Fruit fly (Drosophila melanogaster) whole organism, prepupa: ENCODE results near the gene CG31676.

Experiments used
- Blimp-1 ChIP-seq: fragments of 200-800 bp; sonication (Bioruptor generic); optimal IDR thresholded peaks from 3 replicates; lab custom pipeline; 2017; ENCODE audit warnings: missing biosample characterization, missing genetic modification characterization, mild to moderate bottlenecking, moderate library complexity, missing genetic modification reagents
- CG10669 ChIP-seq: fragments of 200-800 bp; sonication (Bioruptor generic); optimal IDR thresholded peaks from 3 replicates; lab custom pipeline; 2018; ENCODE audit warnings: missing biosample characterization, mild to moderate bottlenecking, missing genetic modification characterization, moderate library complexity
- CG11762 ChIP-seq: fragments of 200-800 bp; sonication (Bioruptor generic); optimal IDR thresholded peaks from 3 replicates; lab custom pipeline; 2016; ENCODE audit warnings: missing biosample characterization, missing genetic modification characterization; ENCODE audit not compliant: insufficient read depth
- CG11902 ChIP-seq: fragments of 200-800 bp; sonication (Bioruptor generic); optimal IDR thresholded peaks from 3 replicates; lab custom pipeline; 2016; ENCODE audit warnings: missing biosample characterization, missing genetic modification characterization
- CG15336 ChIP-seq: fragments of 200-800 bp; sonication (Bioruptor generic); IDR thresholded peaks from 2 replicates; pipeline ENCODE4 v1.3.6; 2022; ENCODE audit warnings: missing biosample characterization, missing genetic modification characterization
- CG1621 ChIP-seq: fragments of 200-800 bp; sonication (Bioruptor generic); optimal IDR thresholded peaks from 3 replicates; lab custom pipeline; 2018; ENCODE audit warnings: missing biosample characterization, mild to moderate bottlenecking, missing genetic modification characterization
- CG31627 ChIP-seq: fragments of 200-800 bp; sonication (Bioruptor generic); optimal IDR thresholded peaks from 3 replicates; lab custom pipeline; 2016; ENCODE audit warnings: missing biosample characterization, missing genetic modification characterization
- CG32006 ChIP-seq: fragments of 200-800 bp; sonication (Bioruptor generic); optimal IDR thresholded peaks from 3 replicates; lab custom pipeline; 2017; ENCODE audit warnings: missing biosample characterization, mild to moderate bottlenecking, missing genetic modification characterization
- CG34406 ChIP-seq: fragments of 200-800 bp; sonication (Bioruptor generic); optimal IDR thresholded peaks from 3 replicates; lab custom pipeline; 2016; ENCODE audit warnings: missing biosample characterization, missing genetic modification characterization
- CG3919 ChIP-seq: fragments of 200-800 bp; sonication (Bioruptor generic); optimal IDR thresholded peaks from 3 replicates; lab custom pipeline; 2016; ENCODE audit warnings: missing biosample characterization, missing genetic modification characterization
- CG4318 ChIP-seq: fragments of 200-800 bp; sonication (Bioruptor generic); optimal IDR thresholded peaks from 3 replicates; lab custom pipeline; 2017; ENCODE audit warnings: missing biosample characterization, mild to moderate bottlenecking, missing genetic modification characterization
- CG6276 ChIP-seq: fragments of 200-800 bp; sonication (Bioruptor generic); optimal IDR thresholded peaks from 2 replicates; lab custom pipeline; 2017; ENCODE audit warnings: missing biosample characterization, mild to moderate bottlenecking, missing genetic modification characterization
- CG6792 ChIP-seq: fragments of 200-800 bp; sonication (Bioruptor generic); optimal IDR thresholded peaks from 3 replicates; lab custom pipeline; 2016; ENCODE audit warnings: missing biosample characterization, missing genetic modification characterization
- CG6808 ChIP-seq: fragments of 200-800 bp; sonication (Bioruptor generic); optimal IDR thresholded peaks from 3 replicates; lab custom pipeline; 2017; ENCODE audit warnings: missing biosample characterization, missing genetic modification characterization, mild to moderate bottlenecking, moderate library complexity, missing genetic modification reagents
- CG6854 ChIP-seq: fragments of 200-800 bp; sonication (Bioruptor generic); optimal IDR thresholded peaks from 2 replicates; lab custom pipeline; 2017; ENCODE audit warnings: missing biosample characterization, mild to moderate bottlenecking, missing genetic modification characterization
- CG7368 ChIP-seq: fragments of 200-800 bp; sonication (Bioruptor generic); optimal IDR thresholded peaks from 3 replicates; lab custom pipeline; 2016; ENCODE audit warnings: missing biosample characterization, missing genetic modification characterization
- CG8632 ChIP-seq: fragments of 200-800 bp; sonication (Bioruptor generic); optimal IDR thresholded peaks from 3 replicates; lab custom pipeline; 2016; ENCODE audit warnings: missing biosample characterization, missing genetic modification characterization
- Eip75B ChIP-seq: fragments of 200-800 bp; sonication (Bioruptor generic); optimal IDR thresholded peaks from 3 replicates; lab custom pipeline; 2016; ENCODE audit warnings: missing biosample characterization, missing genetic modification characterization
- Eip78C ChIP-seq: fragments of 200-800 bp; sonication (Bioruptor generic); peaks from one replicate; lab custom pipeline; 2016; ENCODE audit warnings: missing biosample characterization, missing genetic modification characterization
- Eip93F ChIP-seq: fragments of 200-800 bp; sonication (Bioruptor generic); optimal IDR thresholded peaks from 2 replicates; lab custom pipeline; 2016; ENCODE audit warnings: missing biosample characterization, mild to moderate bottlenecking, missing genetic modification characterization
- Ets21C ChIP-seq: fragments of 200-800 bp; sonication (Bioruptor generic); optimal IDR thresholded peaks from 3 replicates; lab custom pipeline; 2016; ENCODE audit warnings: missing biosample characterization, missing genetic modification characterization
- Ets96B ChIP-seq: fragments of 200-800 bp; optimal IDR thresholded peaks from 2 replicates; lab custom pipeline; 2019; ENCODE audit warnings: missing biosample characterization, mild to moderate bottlenecking, missing genetic modification characterization, moderate library complexity
- Hr39 ChIP-seq: fragments of 200-800 bp; sonication (Bioruptor generic); optimal IDR thresholded peaks from 2 replicates; lab custom pipeline; 2016; ENCODE audit warnings: missing biosample characterization, missing genetic modification characterization
- Hr4 ChIP-seq: fragments of 200-800 bp; sonication (Bioruptor generic); optimal IDR thresholded peaks from 3 replicates; lab custom pipeline; 2016; ENCODE audit warnings: missing biosample characterization, missing genetic modification characterization
- Lpt ChIP-seq: fragments of 200-800 bp; sonication (Bioruptor generic); optimal IDR thresholded peaks from 3 replicates; lab custom pipeline; 2016; ENCODE audit warnings: missing biosample characterization, missing genetic modification characterization
- Met ChIP-seq: fragments of 200-800 bp; sonication (Bioruptor generic); optimal IDR thresholded peaks from 3 replicates; lab custom pipeline; 2016; ENCODE audit warnings: missing biosample characterization, missing genetic modification characterization
- OdsH ChIP-seq: fragments of 200-800 bp; sonication (Bioruptor generic); optimal IDR thresholded peaks from 3 replicates; lab custom pipeline; 2016; ENCODE audit warnings: missing biosample characterization, missing genetic modification characterization
- Smox ChIP-seq: fragments of 200-800 bp; sonication (Bioruptor generic); optimal IDR thresholded peaks from 3 replicates; lab custom pipeline; 2016; ENCODE audit warnings: missing biosample characterization, missing genetic modification characterization
- Sox102F ChIP-seq: fragments of 200-800 bp; sonication (Bioruptor generic); optimal IDR thresholded peaks from 2 replicates; lab custom pipeline; 2016; ENCODE audit warnings: missing biosample characterization, mild to moderate bottlenecking, missing genetic modification characterization
- Sox15 ChIP-seq: fragments of 200-800 bp; sonication (Bioruptor generic); optimal IDR thresholded peaks from 3 replicates; lab custom pipeline; 2016; ENCODE audit warnings: missing biosample characterization, missing genetic modification characterization
- achi ChIP-seq: fragments of 200-800 bp; sonication (Bioruptor generic); optimal IDR thresholded peaks from 3 replicates; lab custom pipeline; 2016; ENCODE audit warnings: missing biosample characterization, missing genetic modification characterization
- cyc ChIP-seq: fragments of 200-800 bp; sonication (Bioruptor generic); optimal IDR thresholded peaks from 3 replicates; lab custom pipeline; 2016; ENCODE audit warnings: missing biosample characterization, missing genetic modification characterization
- dac ChIP-seq: fragments of 200-800 bp; sonication (Bioruptor generic); optimal IDR thresholded peaks from 2 replicates; lab custom pipeline; 2017; ENCODE audit warnings: missing biosample characterization, mild to moderate bottlenecking, missing genetic modification characterization
- eg ChIP-seq: fragments of 200-800 bp; sonication (Bioruptor generic); IDR thresholded peaks from 3 replicates; pipeline ENCODE4 v1.3.6; 2022; ENCODE audit warnings: missing biosample characterization, missing genetic modification characterization
- esn ChIP-seq: fragments of 200-800 bp; sonication (Bioruptor generic); optimal IDR thresholded peaks from 2 replicates; lab custom pipeline; 2016; ENCODE audit warnings: missing biosample characterization, mild to moderate bottlenecking, missing genetic modification characterization, moderate library complexity
- fd85E ChIP-seq: fragments of 200-800 bp; sonication (Bioruptor generic); optimal IDR thresholded peaks from 3 replicates; lab custom pipeline; 2016; ENCODE audit warnings: missing biosample characterization, missing genetic modification characterization
- fkh ChIP-seq: fragments of 200-800 bp; sonication (Bioruptor generic); optimal IDR thresholded peaks from 3 replicates; lab custom pipeline; 2017; ENCODE audit warnings: missing biosample characterization, mild to moderate bottlenecking, missing genetic modification characterization, moderate library complexity
- lz ChIP-seq: fragments of 200-800 bp; sonication (Bioruptor generic); optimal IDR thresholded peaks from 3 replicates; lab custom pipeline; 2016; ENCODE audit warnings: missing biosample characterization, missing genetic modification characterization
- pdm3 ChIP-seq: fragments of 200-800 bp; sonication (Bioruptor generic); optimal IDR thresholded peaks from 3 replicates; lab custom pipeline; 2016; ENCODE audit warnings: missing biosample characterization, missing genetic modification characterization
- spab ChIP-seq: fragments of 200-800 bp; sonication (Bioruptor generic); optimal IDR thresholded peaks from 2 replicates; lab custom pipeline; 2017; ENCODE audit warnings: missing biosample characterization, mild to moderate bottlenecking, missing genetic modification characterization, missing genetic modification reagents
- ss ChIP-seq, 2 experiments: fragments of 200-800 bp; sonication (Bioruptor generic); optimal IDR thresholded peaks; 2 replicates in 1 of 2; 3 replicates in 1 of 2; lab custom pipeline; 2017 to 2018; ENCODE audit warnings: mild to moderate bottlenecking in 2 of 2, missing biosample characterization in 2 of 2, missing genetic modification characterization in 2 of 2, moderate library complexity in 1 of 2
- svp ChIP-seq: fragments of 200-800 bp; sonication (Bioruptor generic); peaks from one replicate; lab custom pipeline; 2016; ENCODE audit warnings: missing biosample characterization, missing genetic modification characterization
- topi ChIP-seq: fragments of 200-800 bp; sonication (Bioruptor generic); optimal IDR thresholded peaks from 3 replicates; lab custom pipeline; 2016; ENCODE audit warnings: missing biosample characterization, missing genetic modification characterization

CG31676 gene

dm6 chr2L:20878052-20878451, 37.5 kb downstream of the CG31676 start:
- TF ChIP-seq CG6854 = peak; percentile 6
- no peak for TF ChIP-seq Sox15 (GFP tag; lab: Kevin White, UChicago)
- peak; percentile 3 for TF ChIP-seq CG6808 (GFP tag; lab: Kevin White, UChicago)
- peak; percentile 5 for TF ChIP-seq CG6276 (GFP tag; lab: Kevin White, UChicago)
- TF ChIP-seq eg (GFP tag; lab: Robert Waterston, UW) = no peak
- TF ChIP-seq ss (GFP tag; optimal IDR thresholded peaks at IDR 0.05; lab: Kevin White, UChicago) = peak; percentile 9 to 41
- TF ChIP-seq CG8632 (GFP tag; lab: Kevin White, UChicago) = no peak
- TF ChIP-seq, all 60 proteins: peak for 4

- TF ChIP-seq Eip78C (GFP tag; lab: Kevin White, UChicago) = peak; percentile 43
- TF ChIP-seq Ets21C (GFP tag; lab: Kevin White, UChicago) = no peak
- TF ChIP-seq svp (GFP tag; lab: Kevin White, UChicago) = peak; percentile 80
- no peak for TF ChIP-seq fkh (GFP tag; lab: Kevin White, UChicago)
- no peak for TF ChIP-seq dac (GFP tag; lab: Kevin White, UChicago)
- TF ChIP-seq CG4318 = no peak
- no peak for TF ChIP-seq CG6808 (GFP tag; lab: Kevin White, UChicago)
- no peak for TF ChIP-seq CG6276 (GFP tag; lab: Kevin White, UChicago)
- TF ChIP-seq Met (GFP tag; lab: Kevin White, UChicago) = no peak
- TF ChIP-seq spab (GFP tag; lab: Kevin White, UChicago) = no peak
- no peak for TF ChIP-seq Hr39 (GFP tag; lab: Kevin White, UChicago)
- no peak for TF ChIP-seq pdm3 (GFP tag; lab: Kevin White, UChicago)
- TF ChIP-seq Eip93F (GFP tag; lab: Kevin White, UChicago) = no peak
- TF ChIP-seq CG3919 = no peak
- no peak for TF ChIP-seq CG6854
- no peak for TF ChIP-seq achi (GFP tag; lab: Kevin White, UChicago)
These were observed 37.9 kb downstream of the CG31676 start for dm6 chr2L:20878463-20878862.

- no peak for TF ChIP-seq CG11762 (GFP tag; lab: Kevin White, UChicago)
- peak; percentile 11 for TF ChIP-seq Eip78C (GFP tag; lab: Kevin White, UChicago)
- no peak for TF ChIP-seq CG6792 (GFP tag; lab: Kevin White, UChicago)
- peak; percentile 0 for TF ChIP-seq CG6276 (GFP tag; lab: Kevin White, UChicago)
These were observed 39.1 kb downstream of the CG31676 start for dm6 chr2L:20879567-20880141.

- TF ChIP-seq CG34406 (peak; percentile 25), cyc (peak; percentile 12), CG8632 (GFP tag; lab: Kevin White, UChicago) (peak; percentile 31), CG15336 (no peak), Hr39 (GFP tag; lab: Kevin White, UChicago) (peak; percentile 56), CG6792 (GFP tag; lab: Kevin White, UChicago) (peak; percentile 26), CG7368 (peak; percentile 5), Ets21C (GFP tag; lab: Kevin White, UChicago) (peak; percentile 16), CG6808 (GFP tag; lab: Kevin White, UChicago) (no peak), eg (GFP tag; lab: Robert Waterston, UW) (no peak), CG32006 (no peak), fd85E (no peak), Hr4 (no peak), lz (GFP tag; lab: Kevin White, UChicago) (peak; percentile 47), CG10669 (GFP tag; lab: Kevin White, UChicago) (no peak), pdm3 (GFP tag; lab: Kevin White, UChicago) (peak; percentile 42), topi (peak; percentile 43), svp (GFP tag; lab: Kevin White, UChicago) (peak; percentile 97), OdsH (no peak), Ets96B (tag; lab: Kevin White, UChicago) (no peak), CG11902 (GFP tag; lab: Kevin White, UChicago) (no peak), Eip75B (GFP tag; lab: Kevin White, UChicago) (peak; percentile 28), Blimp-1 (no peak), Sox15 (GFP tag; lab: Kevin White, UChicago) (peak; percentile 12), esn (GFP tag; lab: Kevin White, UChicago) (peak; percentile 69), Smox (GFP tag; lab: Kevin White, UChicago) (no peak), CG6276 (GFP tag; lab: Kevin White, UChicago) (no peak), fkh (GFP tag; lab: Kevin White, UChicago) (no peak), Eip78C (GFP tag; lab: Kevin White, UChicago) (peak; percentile 70), Lpt (GFP tag; lab: Kevin White, UChicago) (no peak), Met (GFP tag; lab: Kevin White, UChicago) (peak; percentile 57), CG31627 (GFP tag; lab: Kevin White, UChicago) (peak; percentile 48), Sox102F (peak; percentile 59), CG1621 (tag; lab: Kevin White, UChicago) (no peak)
These were observed 39.9 kb downstream of the CG31676 start for dm6 chr2L:20880476-20880875.
